Fruit fly (Drosophila melanogaster) whole organism, prepupa: ENCODE measurements around the gene sgg.

Source experiments
- Blimp-1 ChIP-seq: fragments of 200-800 bp; sonication (Bioruptor generic); optimal IDR thresholded peaks from 3 replicates; lab custom pipeline; 2017; ENCODE audit warnings: missing biosample characterization, missing genetic modification characterization, mild to moderate bottlenecking, moderate library complexity, missing genetic modification reagents
- CG10669 ChIP-seq: fragments of 200-800 bp; sonication (Bioruptor generic); optimal IDR thresholded peaks from 3 replicates; lab custom pipeline; 2018; ENCODE audit warnings: missing biosample characterization, mild to moderate bottlenecking, missing genetic modification characterization, moderate library complexity
- CG11294 ChIP-seq: fragments of 200-800 bp; sonication (Bioruptor generic); IDR thresholded peaks from 2 replicates; pipeline ENCODE4 v1.3.6; 2022; ENCODE audit warnings: missing biosample characterization, missing genetic modification characterization
- CG11762 ChIP-seq: fragments of 200-800 bp; sonication (Bioruptor generic); optimal IDR thresholded peaks from 3 replicates; lab custom pipeline; 2016; ENCODE audit warnings: missing biosample characterization, missing genetic modification characterization; ENCODE audit not compliant: insufficient read depth
- CG11902 ChIP-seq: fragments of 200-800 bp; sonication (Bioruptor generic); optimal IDR thresholded peaks from 3 replicates; lab custom pipeline; 2016; ENCODE audit warnings: missing biosample characterization, missing genetic modification characterization
- CG15336 ChIP-seq: fragments of 200-800 bp; sonication (Bioruptor generic); IDR thresholded peaks from 2 replicates; pipeline ENCODE4 v1.3.6; 2022; ENCODE audit warnings: missing biosample characterization, missing genetic modification characterization
- CG1621 ChIP-seq: fragments of 200-800 bp; sonication (Bioruptor generic); optimal IDR thresholded peaks from 3 replicates; lab custom pipeline; 2018; ENCODE audit warnings: missing biosample characterization, mild to moderate bottlenecking, missing genetic modification characterization
- CG16779 ChIP-seq: fragments of 200-800 bp; sonication (Bioruptor generic); optimal IDR thresholded peaks from 3 replicates; lab custom pipeline; 2017; ENCODE audit warnings: missing biosample characterization, mild to moderate bottlenecking, missing genetic modification characterization
- CG3032 ChIP-seq: fragments of 200-800 bp; optimal IDR thresholded peaks from 2 replicates; lab custom pipeline; 2019; ENCODE audit warnings: missing biosample characterization, mild to moderate bottlenecking, missing genetic modification characterization, moderate library complexity
- CG31627 ChIP-seq: fragments of 200-800 bp; sonication (Bioruptor generic); optimal IDR thresholded peaks from 3 replicates; lab custom pipeline; 2016; ENCODE audit warnings: missing biosample characterization, missing genetic modification characterization
- CG32006 ChIP-seq: fragments of 200-800 bp; sonication (Bioruptor generic); optimal IDR thresholded peaks from 3 replicates; lab custom pipeline; 2017; ENCODE audit warnings: missing biosample characterization, mild to moderate bottlenecking, missing genetic modification characterization
- CG34406 ChIP-seq: fragments of 200-800 bp; sonication (Bioruptor generic); optimal IDR thresholded peaks from 3 replicates; lab custom pipeline; 2016; ENCODE audit warnings: missing biosample characterization, missing genetic modification characterization
- CG3919 ChIP-seq: fragments of 200-800 bp; sonication (Bioruptor generic); optimal IDR thresholded peaks from 3 replicates; lab custom pipeline; 2016; ENCODE audit warnings: missing biosample characterization, missing genetic modification characterization
- CG4318 ChIP-seq: fragments of 200-800 bp; sonication (Bioruptor generic); optimal IDR thresholded peaks from 3 replicates; lab custom pipeline; 2017; ENCODE audit warnings: missing biosample characterization, mild to moderate bottlenecking, missing genetic modification characterization
- CG6163 ChIP-seq: fragments of 200-800 bp; sonication (Bioruptor generic); IDR thresholded peaks from 3 replicates; pipeline ENCODE4 v1.3.6; 2022; ENCODE audit warnings: missing biosample characterization, missing genetic modification characterization
- CG6276 ChIP-seq: fragments of 200-800 bp; sonication (Bioruptor generic); optimal IDR thresholded peaks from 2 replicates; lab custom pipeline; 2017; ENCODE audit warnings: missing biosample characterization, mild to moderate bottlenecking, missing genetic modification characterization
- CG6792 ChIP-seq: fragments of 200-800 bp; sonication (Bioruptor generic); optimal IDR thresholded peaks from 3 replicates; lab custom pipeline; 2016; ENCODE audit warnings: missing biosample characterization, missing genetic modification characterization
- CG6808 ChIP-seq: fragments of 200-800 bp; sonication (Bioruptor generic); optimal IDR thresholded peaks from 3 replicates; lab custom pipeline; 2017; ENCODE audit warnings: missing biosample characterization, missing genetic modification characterization, mild to moderate bottlenecking, moderate library complexity, missing genetic modification reagents
- CG6854 ChIP-seq: fragments of 200-800 bp; sonication (Bioruptor generic); optimal IDR thresholded peaks from 2 replicates; lab custom pipeline; 2017; ENCODE audit warnings: missing biosample characterization, mild to moderate bottlenecking, missing genetic modification characterization
- CG7368 ChIP-seq: fragments of 200-800 bp; sonication (Bioruptor generic); optimal IDR thresholded peaks from 3 replicates; lab custom pipeline; 2016; ENCODE audit warnings: missing biosample characterization, missing genetic modification characterization
- CG8119 ChIP-seq: fragments of 200-800 bp; sonication (Bioruptor generic); IDR thresholded peaks from 3 replicates; pipeline ENCODE4 v1.3.6; 2022; ENCODE audit warnings: missing biosample characterization, missing genetic modification characterization
- CG8632 ChIP-seq: fragments of 200-800 bp; sonication (Bioruptor generic); optimal IDR thresholded peaks from 3 replicates; lab custom pipeline; 2016; ENCODE audit warnings: missing biosample characterization, missing genetic modification characterization
- CG9139 ChIP-seq: fragments of 200-800 bp; sonication (Bioruptor generic); optimal IDR thresholded peaks from 3 replicates; lab custom pipeline; 2017; ENCODE audit warnings: missing biosample characterization, mild to moderate bottlenecking, missing genetic modification characterization
- Eip75B ChIP-seq: fragments of 200-800 bp; sonication (Bioruptor generic); optimal IDR thresholded peaks from 3 replicates; lab custom pipeline; 2016; ENCODE audit warnings: missing biosample characterization, missing genetic modification characterization
- Eip78C ChIP-seq: fragments of 200-800 bp; sonication (Bioruptor generic); peaks from one replicate; lab custom pipeline; 2016; ENCODE audit warnings: missing biosample characterization, missing genetic modification characterization
- Eip93F ChIP-seq: fragments of 200-800 bp; sonication (Bioruptor generic); optimal IDR thresholded peaks from 2 replicates; lab custom pipeline; 2016; ENCODE audit warnings: missing biosample characterization, mild to moderate bottlenecking, missing genetic modification characterization
- Ets21C ChIP-seq: fragments of 200-800 bp; sonication (Bioruptor generic); optimal IDR thresholded peaks from 3 replicates; lab custom pipeline; 2016; ENCODE audit warnings: missing biosample characterization, missing genetic modification characterization
- Ets96B ChIP-seq: fragments of 200-800 bp; optimal IDR thresholded peaks from 2 replicates; lab custom pipeline; 2019; ENCODE audit warnings: missing biosample characterization, mild to moderate bottlenecking, missing genetic modification characterization, moderate library complexity
- Gug ChIP-seq: fragments of 200-800 bp; sonication (Bioruptor generic); IDR thresholded peaks from 2 replicates; pipeline ENCODE4 v1.3.6; 2022; ENCODE audit warnings: missing biosample characterization, missing genetic modification characterization
- Hr38 ChIP-seq: sonication (Bioruptor generic); optimal IDR thresholded peaks from 2 replicates; lab custom pipeline; 2016; ENCODE audit warnings: missing biosample characterization, missing genetic modification characterization
- Hr39 ChIP-seq: fragments of 200-800 bp; sonication (Bioruptor generic); optimal IDR thresholded peaks from 2 replicates; lab custom pipeline; 2016; ENCODE audit warnings: missing biosample characterization, missing genetic modification characterization
- Hr4 ChIP-seq: fragments of 200-800 bp; sonication (Bioruptor generic); optimal IDR thresholded peaks from 3 replicates; lab custom pipeline; 2016; ENCODE audit warnings: missing biosample characterization, missing genetic modification characterization
- Met ChIP-seq: fragments of 200-800 bp; sonication (Bioruptor generic); optimal IDR thresholded peaks from 3 replicates; lab custom pipeline; 2016; ENCODE audit warnings: missing biosample characterization, missing genetic modification characterization
- OdsH ChIP-seq: fragments of 200-800 bp; sonication (Bioruptor generic); optimal IDR thresholded peaks from 3 replicates; lab custom pipeline; 2016; ENCODE audit warnings: missing biosample characterization, missing genetic modification characterization
- Sox102F ChIP-seq: fragments of 200-800 bp; sonication (Bioruptor generic); optimal IDR thresholded peaks from 2 replicates; lab custom pipeline; 2016; ENCODE audit warnings: missing biosample characterization, mild to moderate bottlenecking, missing genetic modification characterization
- Sox14 ChIP-seq: fragments of 200-800 bp; sonication (Bioruptor generic); optimal IDR thresholded peaks from 3 replicates; lab custom pipeline; 2016; ENCODE audit warnings: missing biosample characterization, missing genetic modification characterization
- Sox15 ChIP-seq: fragments of 200-800 bp; sonication (Bioruptor generic); optimal IDR thresholded peaks from 3 replicates; lab custom pipeline; 2016; ENCODE audit warnings: missing biosample characterization, missing genetic modification characterization
- achi ChIP-seq: fragments of 200-800 bp; sonication (Bioruptor generic); optimal IDR thresholded peaks from 3 replicates; lab custom pipeline; 2016; ENCODE audit warnings: missing biosample characterization, missing genetic modification characterization
- acj6 ChIP-seq: fragments of 200-800 bp; sonication (Bioruptor generic); optimal IDR thresholded peaks from 3 replicates; lab custom pipeline; 2016; ENCODE audit warnings: missing biosample characterization, missing genetic modification characterization
- cyc ChIP-seq: fragments of 200-800 bp; sonication (Bioruptor generic); optimal IDR thresholded peaks from 3 replicates; lab custom pipeline; 2016; ENCODE audit warnings: missing biosample characterization, missing genetic modification characterization
- dsx ChIP-seq: fragments of 200-800 bp; optimal IDR thresholded peaks from 3 replicates; lab custom pipeline; 2019; ENCODE audit warnings: missing biosample characterization, mild to moderate bottlenecking, missing genetic modification characterization, moderate library complexity; ENCODE audit not compliant: poor library complexity, severe bottlenecking
- eg ChIP-seq: fragments of 200-800 bp; sonication (Bioruptor generic); IDR thresholded peaks from 3 replicates; pipeline ENCODE4 v1.3.6; 2022; ENCODE audit warnings: missing biosample characterization, missing genetic modification characterization
- esn ChIP-seq: fragments of 200-800 bp; sonication (Bioruptor generic); optimal IDR thresholded peaks from 2 replicates; lab custom pipeline; 2016; ENCODE audit warnings: missing biosample characterization, mild to moderate bottlenecking, missing genetic modification characterization, moderate library complexity
- fd59A ChIP-seq: fragments of 200-800 bp; sonication (Bioruptor generic); optimal IDR thresholded peaks from 2 replicates; lab custom pipeline; 2017; ENCODE audit warnings: missing biosample characterization, mild to moderate bottlenecking, missing genetic modification characterization, missing genetic modification reagents
- fkh ChIP-seq: fragments of 200-800 bp; sonication (Bioruptor generic); optimal IDR thresholded peaks from 3 replicates; lab custom pipeline; 2017; ENCODE audit warnings: missing biosample characterization, mild to moderate bottlenecking, missing genetic modification characterization, moderate library complexity
- lz ChIP-seq: fragments of 200-800 bp; sonication (Bioruptor generic); optimal IDR thresholded peaks from 3 replicates; lab custom pipeline; 2016; ENCODE audit warnings: missing biosample characterization, missing genetic modification characterization
- net ChIP-seq: fragments of 200-800 bp; sonication (Bioruptor generic); optimal IDR thresholded peaks from 3 replicates; lab custom pipeline; 2016; ENCODE audit warnings: missing biosample characterization, missing genetic modification characterization
- pdm3 ChIP-seq: fragments of 200-800 bp; sonication (Bioruptor generic); optimal IDR thresholded peaks from 3 replicates; lab custom pipeline; 2016; ENCODE audit warnings: missing biosample characterization, missing genetic modification characterization
- salr ChIP-seq, 2 experiments: fragments of 200-800 bp; sonication (Bioruptor generic); optimal IDR thresholded peaks; 3 replicates each; lab custom pipeline; 2016 to 2018; ENCODE audit warnings: missing biosample characterization in 2 of 2, missing genetic modification characterization in 2 of 2, mild to moderate bottlenecking in 1 of 2
- spab ChIP-seq: fragments of 200-800 bp; sonication (Bioruptor generic); optimal IDR thresholded peaks from 2 replicates; lab custom pipeline; 2017; ENCODE audit warnings: missing biosample characterization, mild to moderate bottlenecking, missing genetic modification characterization, missing genetic modification reagents
- ss ChIP-seq, 2 experiments: fragments of 200-800 bp; sonication (Bioruptor generic); optimal IDR thresholded peaks; 2 replicates in 1 of 2; 3 replicates in 1 of 2; lab custom pipeline; 2017 to 2018; ENCODE audit warnings: mild to moderate bottlenecking in 2 of 2, missing biosample characterization in 2 of 2, missing genetic modification characterization in 2 of 2, moderate library complexity in 1 of 2
- vri ChIP-seq: fragments of 200-800 bp; sonication (Bioruptor generic); optimal IDR thresholded peaks from 3 replicates; lab custom pipeline; 2016; ENCODE audit warnings: missing biosample characterization, mild to moderate bottlenecking, missing genetic modification characterization

Gene sgg

DNA sequence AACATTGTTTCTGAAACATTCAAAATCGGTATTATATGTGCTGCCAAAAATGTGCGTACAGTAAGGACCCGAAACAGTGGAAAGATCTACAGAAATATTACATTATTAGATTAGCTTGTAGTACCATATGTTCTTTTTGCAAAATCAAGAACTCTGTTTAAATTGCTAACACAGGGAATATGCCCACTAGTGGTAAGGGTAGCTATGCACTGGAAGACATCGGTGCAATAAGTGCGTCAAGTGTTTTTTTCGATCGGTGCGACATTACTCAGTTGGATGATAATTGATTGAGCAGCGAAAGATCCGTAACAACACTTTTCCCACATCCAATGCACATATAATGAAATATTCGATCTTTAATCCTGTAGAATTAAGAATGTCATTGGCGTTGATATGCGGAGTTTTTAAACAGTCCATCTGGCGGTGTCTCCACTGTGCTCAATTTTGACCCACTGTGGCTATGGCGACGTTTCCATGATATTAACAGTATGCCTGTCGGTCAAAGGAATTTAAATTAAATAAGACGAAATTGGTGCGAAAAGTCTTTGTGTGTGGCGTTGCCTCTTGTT is 1.4 kb downstream of the sgg start:
- no peak for TF ChIP-seq Met (GFP tag; lab: Kevin White, UChicago)
- no peak for TF ChIP-seq Eip93F (GFP tag; lab: Kevin White, UChicago)
- TF ChIP-seq Hr39 (GFP tag; lab: Kevin White, UChicago), result peak; percentile 49
- TF ChIP-seq esn (GFP tag; lab: Kevin White, UChicago), result peak; percentile 49
- no peak for TF ChIP-seq CG10669 (GFP tag; lab: Kevin White, UChicago)
- TF ChIP-seq Sox15 (GFP tag; lab: Kevin White, UChicago), result no peak
- TF ChIP-seq OdsH (GFP tag; lab: Kevin White, UChicago), result peak; percentile 34
- TF ChIP-seq fkh (GFP tag; lab: Kevin White, UChicago), result no peak
- TF ChIP-seq CG6163 (GFP tag; lab: Robert Waterston, UW), result peak; percentile 33; the same call in 1 of the 3 replicates
- no peak for TF ChIP-seq CG6792 (GFP tag; lab: Kevin White, UChicago)
- peak; percentile 15 for TF ChIP-seq vri (GFP tag; lab: Kevin White, UChicago)
- peak; percentile 44 for TF ChIP-seq CG32006 (GFP tag; lab: Kevin White, UChicago)
- TF ChIP-seq CG11294 (GFP tag; lab: Robert Waterston, UW), result no peak
- no peak for TF ChIP-seq CG7368 (GFP tag; lab: Kevin White, UChicago)
- peak; percentile 44 for TF ChIP-seq lz (GFP tag; lab: Kevin White, UChicago)
- TF ChIP-seq CG6808 (GFP tag; lab: Kevin White, UChicago), result peak; percentile 5
- TF ChIP-seq CG9139 (GFP tag; lab: Kevin White, UChicago), result no peak
- no peak for TF ChIP-seq CG4318 (GFP tag; lab: Kevin White, UChicago)
- TF ChIP-seq pdm3 (GFP tag; lab: Kevin White, UChicago), result peak; percentile 38
- TF ChIP-seq Eip75B, result no peak
- TF ChIP-seq ss (GFP tag; optimal IDR thresholded peaks at IDR 0.05; lab: Kevin White, UChicago), result no peak
- TF ChIP-seq CG6276 (GFP tag; lab: Kevin White, UChicago), result peak; percentile 3
- no peak for TF ChIP-seq CG8632 (GFP tag; lab: Kevin White, UChicago)
- no peak for TF ChIP-seq acj6 (GFP tag; lab: Kevin White, UChicago)
- TF ChIP-seq CG34406 (GFP tag; lab: Kevin White, UChicago), result peak; percentile 10
- no peak for TF ChIP-seq Ets21C (GFP tag; lab: Kevin White, UChicago)
- TF ChIP-seq Eip78C (GFP tag; lab: Kevin White, UChicago), result peak; percentile 78
- no peak for TF ChIP-seq Sox102F (GFP tag; lab: Kevin White, UChicago)
- peak; percentile 8 for TF ChIP-seq spab (GFP tag; lab: Kevin White, UChicago)
- no peak for TF ChIP-seq CG11762 (GFP tag; lab: Kevin White, UChicago)
- no peak for TF ChIP-seq Hr4 (GFP tag; lab: Kevin White, UChicago)
- peak; percentile 24 for TF ChIP-seq net
- TF ChIP-seq Ets96B (tag; lab: Kevin White, UChicago), result no peak
- TF ChIP-seq CG16779 (tag; lab: Kevin White, UChicago), result no peak
- TF ChIP-seq CG3919 (GFP tag; lab: Kevin White, UChicago), result peak; percentile 7
- no peak for TF ChIP-seq dsx (GFP tag; lab: Kevin White, UChicago)
- no peak for TF ChIP-seq salr (GFP tag; optimal IDR thresholded peaks at IDR 0.05; lab: Kevin White, UChicago)
- 0 out of 3 replicates have a peak, but pooled peaks have one; percentile 52 for TF ChIP-seq eg (GFP tag; lab: Robert Waterston, UW)
- no peak for TF ChIP-seq Hr38 (GFP tag; lab: Kevin White, UChicago)
- TF ChIP-seq Gug (GFP tag; lab: Robert Waterston, UW), result no peak
- no peak for TF ChIP-seq fd59A (GFP tag; lab: Kevin White, UChicago)
- TF ChIP-seq achi (GFP tag; lab: Kevin White, UChicago), result peak; percentile 3
- no peak for TF ChIP-seq CG6854 (GFP tag; lab: Kevin White, UChicago)
- TF ChIP-seq CG3032 (tag; lab: Kevin White, UChicago), result no peak
- TF ChIP-seq Sox14 (GFP tag; lab: Kevin White, UChicago), result peak; percentile 13
- TF ChIP-seq cyc (GFP tag; lab: Kevin White, UChicago), result peak; percentile 26
- TF ChIP-seq CG31627 (GFP tag; lab: Kevin White, UChicago), result peak; percentile 32
- TF ChIP-seq Blimp-1 (GFP tag; lab: Kevin White, UChicago), result no peak
- no peak for TF ChIP-seq CG8119 (GFP tag; lab: Robert Waterston, UW)
- TF ChIP-seq CG15336 (GFP tag; lab: Robert Waterston, UW), result no peak
- no peak for TF ChIP-seq CG1621
- TF ChIP-seq CG11902 (GFP tag; lab: Kevin White, UChicago), result no peak
